Worm (Caenorhabditis elegans) whole organism, L2 larva: Measurements from ENCODE around the gene egl-2.

Source experiments
- C34F6.9 ChIP-seq: fragments of 150-350 bp; optimal IDR thresholded peaks from 2 replicates; lab custom pipeline; 2014; ENCODE audit warnings: missing biosample characterization, missing genetic modification characterization
- F13H6.1 ChIP-seq: sonication (generic microtip); optimal IDR thresholded peaks from 2 replicates; lab custom pipeline; 2016; ENCODE audit warnings: missing genetic modification characterization, missing compliant biosample characterization
- R02D3.7 ChIP-seq: fragments of 150-350 bp; optimal IDR thresholded peaks from 2 replicates; lab custom pipeline; 2014; ENCODE audit warnings: missing biosample characterization, missing genetic modification characterization
- ZK546.5 ChIP-seq: sonication (generic microtip); optimal IDR thresholded peaks from 2 replicates; lab custom pipeline; 2017; ENCODE audit warnings: missing biosample characterization, missing genetic modification characterization
- aly-2 ChIP-seq: fragments of 150-350 bp; optimal IDR thresholded peaks from 2 replicates; lab custom pipeline; 2014; ENCODE audit warnings: missing biosample characterization, missing genetic modification characterization
- ama-1 ChIP-seq: fragments of 150-350 bp; optimal IDR thresholded peaks from 2 replicates; lab custom pipeline; 2018; ENCODE audit warnings: inconsistent platforms
- ceh-16 ChIP-seq: fragments of 150-350 bp; optimal IDR thresholded peaks from 2 replicates; lab custom pipeline; 2014; ENCODE audit warnings: missing biosample characterization, missing genetic modification characterization
- ceh-82 ChIP-seq: fragments of 150-350 bp; optimal IDR thresholded peaks from 2 replicates; lab custom pipeline; 2014; ENCODE audit warnings: missing biosample characterization, missing genetic modification characterization
- crh-2 ChIP-seq: sonication (generic microtip); optimal IDR thresholded peaks from 2 replicates; lab custom pipeline; 2017; ENCODE audit warnings: missing biosample characterization, missing genetic modification characterization
- dmd-4 ChIP-seq: sonication (generic microtip); optimal IDR thresholded peaks from 2 replicates; lab custom pipeline; 2017; ENCODE audit warnings: missing biosample characterization, missing genetic modification characterization
- egl-27 ChIP-seq: sonication (generic microtip); optimal IDR thresholded peaks from 3 replicates; lab custom pipeline; 2017; ENCODE audit warnings: missing biosample characterization, missing genetic modification reagents, missing genetic modification characterization
- elt-3 ChIP-seq: sonication (generic microtip); optimal IDR thresholded peaks from 2 replicates; lab custom pipeline; 2017; ENCODE audit warnings: missing biosample characterization, missing genetic modification characterization
- fos-1 ChIP-seq: fragments of 150-350 bp; optimal IDR thresholded peaks from 2 replicates; lab custom pipeline; 2014; ENCODE audit warnings: missing biosample characterization, missing genetic modification characterization
- gmeb-1 ChIP-seq: fragments of 150-350 bp; optimal IDR thresholded peaks from 2 replicates; lab custom pipeline; 2014; ENCODE audit warnings: missing biosample characterization, missing genetic modification characterization
- lin-11 ChIP-seq: fragments of 150-350 bp; sonication (generic microtip); optimal IDR thresholded peaks from 2 replicates; lab custom pipeline; 2014; ENCODE audit warnings: missing biosample characterization, missing genetic modification characterization, inconsistent platforms, mixed read lengths
- lin-39 ChIP-seq: fragments of 150-350 bp; optimal IDR thresholded peaks from 2 replicates; lab custom pipeline; 2014; ENCODE audit warnings: missing biosample characterization, missing genetic modification reagents, missing genetic modification characterization
- lsy-2 ChIP-seq, 2 experiments: fragments of 150-350 bp in 1 of 2; sonication (generic microtip) in 1 of 2; optimal IDR thresholded peaks; 2 replicates each; lab custom pipeline; 2014 to 2017; ENCODE audit warnings: missing biosample characterization in 2 of 2, missing genetic modification characterization in 2 of 2
- mbf-1 ChIP-seq: sonication (generic microtip); optimal IDR thresholded peaks from 2 replicates; lab custom pipeline; 2017; ENCODE audit warnings: missing biosample characterization, missing genetic modification characterization
- mdl-1 ChIP-seq, 2 experiments: fragments of 150-350 bp in 1 of 2; sonication (generic microtip) in 1 of 2; optimal IDR thresholded peaks; 2 replicates each; lab custom pipeline; 2017; ENCODE audit warnings: missing biosample characterization in 2 of 2, missing genetic modification characterization in 2 of 2
- nhr-10 ChIP-seq: sonication (generic microtip); optimal IDR thresholded peaks from 2 replicates; lab custom pipeline; 2017; ENCODE audit warnings: missing biosample characterization, missing genetic modification characterization
- nhr-11 ChIP-seq: fragments of 150-350 bp; optimal IDR thresholded peaks from 2 replicates; lab custom pipeline; 2014; ENCODE audit warnings: missing biosample characterization, missing genetic modification characterization
- nhr-129 ChIP-seq: fragments of 150-350 bp; optimal IDR thresholded peaks from 2 replicates; lab custom pipeline; 2014; ENCODE audit warnings: missing biosample characterization, missing genetic modification characterization
- nhr-21 ChIP-seq: fragments of 150-350 bp; optimal IDR thresholded peaks from 2 replicates; lab custom pipeline; 2014; ENCODE audit warnings: missing biosample characterization, missing genetic modification characterization
- nhr-23 ChIP-seq: fragments of 150-350 bp; optimal IDR thresholded peaks from 2 replicates; lab custom pipeline; 2014; ENCODE audit warnings: missing biosample characterization, missing genetic modification reagents, missing genetic modification characterization
- nhr-25 ChIP-seq: fragments of 150-350 bp; sonication (generic microtip); optimal IDR thresholded peaks from 3 replicates; lab custom pipeline; 2014; ENCODE audit warnings: missing biosample characterization, missing genetic modification characterization
- nhr-6 ChIP-seq: fragments of 150-350 bp; optimal IDR thresholded peaks from 2 replicates; lab custom pipeline; 2014; ENCODE audit warnings: missing biosample characterization, missing genetic modification characterization
- nhr-77 ChIP-seq: fragments of 150-350 bp; optimal IDR thresholded peaks from 2 replicates; lab custom pipeline; 2014; ENCODE audit warnings: missing biosample characterization, missing genetic modification characterization
- sem-4 ChIP-seq: fragments of 150-350 bp; optimal IDR thresholded peaks from 2 replicates; lab custom pipeline; 2014; ENCODE audit warnings: missing biosample characterization, missing genetic modification reagents, missing genetic modification characterization
- skn-1 ChIP-seq: sonication (generic microtip); optimal IDR thresholded peaks from 2 replicates; lab custom pipeline; 2017; ENCODE audit warnings: missing biosample characterization, missing genetic modification characterization
- sma-3 ChIP-seq: sonication (generic microtip); optimal IDR thresholded peaks from 2 replicates; lab custom pipeline; 2016; ENCODE audit warnings: missing genetic modification reagents, missing genetic modification characterization, missing compliant biosample characterization
- sma-9 ChIP-seq, 2 experiments: fragments of 150-350 bp in 1 of 2; sonication (generic microtip) in 1 of 2; optimal IDR thresholded peaks; 2 replicates each; lab custom pipeline; 2014 to 2016; ENCODE audit warnings: missing genetic modification characterization in 2 of 2, mild to moderate bottlenecking in 1 of 2, missing biosample characterization in 1 of 2, missing compliant biosample characterization in 1 of 2, missing genetic modification reagents in 1 of 2, moderate library complexity in 1 of 2
- snpc-4 ChIP-seq: fragments of 150-350 bp; optimal IDR thresholded peaks from 2 replicates; lab custom pipeline; 2014; ENCODE audit warnings: missing biosample characterization, missing genetic modification characterization
- unc-39 ChIP-seq: fragments of 150-350 bp; optimal IDR thresholded peaks from 2 replicates; lab custom pipeline; 2014; ENCODE audit warnings: missing biosample characterization, missing genetic modification characterization
- unc-55 ChIP-seq: fragments of 150-350 bp; sonication (generic microtip); optimal IDR thresholded peaks from 3 replicates; lab custom pipeline; 2014; ENCODE audit warnings: missing biosample characterization, missing genetic modification reagents, missing genetic modification characterization
- unc-62 ChIP-seq: fragments of 150-350 bp; optimal IDR thresholded peaks from 2 replicates; lab custom pipeline; 2014; ENCODE audit warnings: missing biosample characterization, missing genetic modification reagents, missing genetic modification characterization
- ztf-11 ChIP-seq: sonication (generic microtip); optimal IDR thresholded peaks from 2 replicates; lab custom pipeline; 2017; ENCODE audit warnings: missing biosample characterization, missing genetic modification characterization
- ztf-4 ChIP-seq: fragments of 150-350 bp; optimal IDR thresholded peaks from 2 replicates; lab custom pipeline; 2014; ENCODE audit warnings: missing biosample characterization, missing genetic modification characterization

Gene egl-2

ce11 chrV:1326067-1326466 is 26.9 kb upstream of the egl-2 start:
- TF ChIP-seq nhr-129 (no peak), crh-2 (no peak), unc-39 (no peak), egl-27 (no peak), ztf-4 (tag; lab: Kevin White, UChicago) (no peak)

- TF ChIP-seq fos-1 (no peak), elt-3 (tag; lab: Kevin White, UChicago) (no peak), C34F6.9 (tag; lab: Kevin White, UChicago) (no peak), sma-3 (GFP tag; lab: Kevin White, UChicago) (no peak), mdl-1 (tag; optimal IDR thresholded peaks at IDR 0.05; lab: Kevin White, UChicago) (no peak), unc-39 (no peak), F13H6.1 (tag; lab: Kevin White, UChicago) (no peak), unc-55 (GFP tag; lab: Kevin White, UChicago) (no peak), ceh-16 (tag; lab: Kevin White, UChicago) (no peak), egl-27 (no peak), snpc-4 (tag; lab: Kevin White, UChicago) (no peak), nhr-10 (tag; lab: Kevin White, UChicago) (no peak), nhr-11 (tag; lab: Kevin White, UChicago) (no peak), nhr-6 (tag; lab: Kevin White, UChicago) (no peak), skn-1 (tag; lab: Kevin White, UChicago) (no peak)
Measured at ce11 chrV:1321776-1322175, 22.6 kb upstream of the egl-2 start.

- no peak for TF ChIP-seq sem-4 (tag; lab: Kevin White, UChicago)
- TF ChIP-seq ceh-82 (tag; lab: Kevin White, UChicago) = no peak
- no peak for TF ChIP-seq ZK546.5
- no peak for TF ChIP-seq nhr-21 (tag; lab: Kevin White, UChicago)
- no peak for TF ChIP-seq fos-1
- TF ChIP-seq gmeb-1 (tag; lab: Kevin White, UChicago) = no peak
- no peak for TF ChIP-seq lin-11 (tag; lab: Kevin White, UChicago)
- no peak for TF ChIP-seq sma-9 (GFP tag; optimal IDR thresholded peaks at IDR 0.05; lab: Kevin White, UChicago)
- TF ChIP-seq sma-9 (tag; optimal IDR thresholded peaks at IDR 0.05; lab: Kevin White, UChicago) = no peak
- no peak for TF ChIP-seq skn-1 (tag; lab: Kevin White, UChicago)
- TF ChIP-seq dmd-4 (tag; lab: Kevin White, UChicago) = no peak
- no peak for TF ChIP-seq ceh-16 (tag; lab: Kevin White, UChicago)
- TF ChIP-seq ama-1 (lab: Kevin White, UChicago) = no peak
- TF ChIP-seq ztf-11 = no peak
- TF ChIP-seq nhr-25 = no peak
- TF ChIP-seq, all 48 proteins: peak for 0
Measured at ce11 chrV:1317869-1318354, 18.8 kb upstream of the egl-2 start, which contains the start of gene F16B3.3. Gene F16B3.3, minus strand, starts transcription at chrV:1317919.

- TF ChIP-seq nhr-11 (tag; lab: Kevin White, UChicago) = no peak
- TF ChIP-seq aly-2 (tag; lab: Kevin White, UChicago) = no peak
- TF ChIP-seq mbf-1 (tag; lab: Kevin White, UChicago) = no peak
- no peak for TF ChIP-seq lin-39 (tag; lab: Kevin White, UChicago)
- no peak for TF ChIP-seq lsy-2 (tag; optimal IDR thresholded peaks at IDR 0.05; lab: Kevin White, UChicago)
- no peak for TF ChIP-seq nhr-10 (tag; lab: Kevin White, UChicago)
- TF ChIP-seq nhr-23 (tag; lab: Kevin White, UChicago) = no peak
- no peak for TF ChIP-seq nhr-77
- no peak for TF ChIP-seq unc-62 (GFP tag; lab: Kevin White, UChicago)
- TF ChIP-seq nhr-129 = no peak
- TF ChIP-seq R02D3.7 (tag; lab: Kevin White, UChicago) = no peak
- TF ChIP-seq egl-27 = no peak
- no peak for TF ChIP-seq sma-9 (GFP tag; optimal IDR thresholded peaks at IDR 0.05; lab: Kevin White, UChicago)
- TF ChIP-seq sma-9 (tag; optimal IDR thresholded peaks at IDR 0.05; lab: Kevin White, UChicago) = no peak
- TF ChIP-seq ztf-4 (tag; lab: Kevin White, UChicago) = no peak
Measured at ce11 chrV:1314819-1315218, 15.7 kb upstream of the egl-2 start, which contains the start of gene F16B3.2. Gene F16B3.2, plus strand, starts transcription at chrV:1315119.
